Worm (Caenorhabditis elegans) whole organism, mixed stage, embryonic: ENCODE data around the gene cyp-14A5.

Source experiments
- blmp-1 ChIP-seq: fragments of 150-350 bp; optimal IDR thresholded peaks from 2 replicates; lab custom pipeline; 2014; ENCODE audit warnings: missing biosample characterization, missing genetic modification characterization
- drap-1 ChIP-seq: fragments of 200-800 bp; sonication (Bioruptor generic); optimal IDR thresholded peaks from 3 replicates; lab custom pipeline; 2018; ENCODE audit warnings: mild to moderate bottlenecking, missing genetic modification characterization, missing compliant biosample characterization
- mep-1 ChIP-seq: fragments of 150-350 bp; optimal IDR thresholded peaks from 2 replicates; lab custom pipeline; 2017; ENCODE audit warnings: missing biosample characterization, missing genetic modification reagents, missing genetic modification characterization, inconsistent platforms
- nhr-12 ChIP-seq: fragments of 150-350 bp; optimal IDR thresholded peaks from 2 replicates; lab custom pipeline; 2014; ENCODE audit warnings: missing biosample characterization, missing genetic modification characterization
- nhr-2 ChIP-seq: fragments of 150-350 bp; optimal IDR thresholded peaks from 2 replicates; lab custom pipeline; 2014; ENCODE audit warnings: missing biosample characterization, missing genetic modification characterization
- nhr-28 ChIP-seq: fragments of 150-350 bp; optimal IDR thresholded peaks from 2 replicates; lab custom pipeline; 2014; ENCODE audit warnings: missing biosample characterization, missing genetic modification characterization
- nhr-76 ChIP-seq: sonication (generic microtip); optimal IDR thresholded peaks from 2 replicates; lab custom pipeline; 2017; ENCODE audit warnings: missing biosample characterization, missing genetic modification characterization
- snpc-4 ChIP-seq: fragments of 150-350 bp; optimal IDR thresholded peaks from 2 replicates; lab custom pipeline; 2014; ENCODE audit warnings: missing biosample characterization, missing genetic modification characterization
- unc-62 ChIP-seq: fragments of 150-350 bp; optimal IDR thresholded peaks from 2 replicates; lab custom pipeline; 2014; ENCODE audit warnings: missing biosample characterization, missing genetic modification reagents, missing genetic modification characterization
- ztf-11 ChIP-seq: fragments of 150-350 bp; optimal IDR thresholded peaks from 2 replicates; lab custom pipeline; 2014; ENCODE audit warnings: missing biosample characterization, missing genetic modification characterization

- TF ChIP-seq ztf-11 (tag; lab: Kevin White, UChicago) = no peak
- no peak for TF ChIP-seq mep-1
- TF ChIP-seq unc-62 = no peak
- no peak for TF ChIP-seq snpc-4
- no peak for TF ChIP-seq drap-1 (GFP tag; lab: Kevin White, UChicago)
- TF ChIP-seq nhr-2 (tag; lab: Kevin White, UChicago) = no peak
- no peak for TF ChIP-seq nhr-12 (tag; lab: Kevin White, UChicago)
- no peak for TF ChIP-seq blmp-1 (tag; lab: Kevin White, UChicago)
- no peak for TF ChIP-seq nhr-28
- TF ChIP-seq nhr-76 (tag; lab: Kevin White, UChicago) = no peak
Observed at ce11 chrV:5447057-5447456, 24.0 kb upstream of the cyp-14A5 start.
